Fruit fly (Drosophila melanogaster) whole organism, embryonic: Measurements from ENCODE around the gene CG12448.

Experiments
- Atf6 ChIP-seq: fragments of 200-800 bp; sonication (Bioruptor generic); IDR thresholded peaks from 2 replicates; pipeline ENCODE4 v1.3.6; 2022; ENCODE audit warnings: missing biosample characterization, missing genetic modification characterization
- Blimp-1 ChIP-seq: fragments of 200-800 bp; sonication (Bioruptor generic); optimal IDR thresholded peaks from 3 replicates; lab custom pipeline; 2018; ENCODE audit warnings: missing biosample characterization, missing genetic modification characterization, mild to moderate bottlenecking, moderate library complexity, missing genetic modification reagents
- CG12104 ChIP-seq: fragments of 200-800 bp; sonication (Bioruptor generic); optimal IDR thresholded peaks from 3 replicates; lab custom pipeline; 2016; ENCODE audit warnings: missing biosample characterization, missing genetic modification characterization
- CG12391 ChIP-seq: fragments of 200-800 bp; sonication (Bioruptor generic); optimal IDR thresholded peaks from 3 replicates; lab custom pipeline; 2018; ENCODE audit warnings: missing biosample characterization, mild to moderate bottlenecking, missing genetic modification characterization, moderate library complexity
- CG12769 ChIP-seq: fragments of 200-800 bp; sonication (Bioruptor generic); optimal IDR thresholded peaks from 2 replicates; lab custom pipeline; 2019; ENCODE audit warnings: missing biosample characterization, mild to moderate bottlenecking, missing genetic modification characterization, moderate library complexity
- CG15073 ChIP-seq: fragments of 200-800 bp; sonication (Bioruptor generic); optimal IDR thresholded peaks from 2 replicates; lab custom pipeline; 2016; ENCODE audit warnings: missing biosample characterization, missing genetic modification characterization
- CG15269 ChIP-seq: fragments of 200-800 bp; sonication (Bioruptor generic); optimal IDR thresholded peaks from 2 replicates; lab custom pipeline; 2018; ENCODE audit warnings: missing biosample characterization, mild to moderate bottlenecking, missing genetic modification characterization, moderate library complexity
- CG1602 ChIP-seq: fragments of 200-800 bp; sonication (Bioruptor generic); optimal IDR thresholded peaks from 3 replicates; lab custom pipeline; 2016; ENCODE audit warnings: missing biosample characterization, missing genetic modification characterization
- CG16815 ChIP-seq: fragments of 200-800 bp; sonication (Bioruptor generic); optimal IDR thresholded peaks from 3 replicates; lab custom pipeline; 2017; ENCODE audit warnings: missing biosample characterization, mild to moderate bottlenecking, missing genetic modification characterization
- CG17385 ChIP-seq: fragments of 200-800 bp; sonication (Bioruptor generic); optimal IDR thresholded peaks from 3 replicates; lab custom pipeline; 2018; ENCODE audit warnings: missing biosample characterization, mild to moderate bottlenecking, missing genetic modification characterization
- CG17802 ChIP-seq: fragments of 200-800 bp; sonication (Bioruptor generic); optimal IDR thresholded peaks from 2 replicates; lab custom pipeline; 2018; ENCODE audit warnings: missing biosample characterization, mild to moderate bottlenecking, missing genetic modification characterization, moderate library complexity
- CG18619 ChIP-seq: fragments of 200-800 bp; sonication (Bioruptor generic); optimal IDR thresholded peaks from 3 replicates; lab custom pipeline; 2017; ENCODE audit warnings: missing biosample characterization, mild to moderate bottlenecking, missing genetic modification characterization
- CG2116 ChIP-seq: fragments of 200-800 bp; sonication (Bioruptor generic); optimal IDR thresholded peaks from 3 replicates; lab custom pipeline; 2018; ENCODE audit warnings: missing biosample characterization, mild to moderate bottlenecking, missing genetic modification characterization
- CG2120 ChIP-seq: fragments of 200-800 bp; sonication (Bioruptor generic); optimal IDR thresholded peaks from 3 replicates; lab custom pipeline; 2016; ENCODE audit warnings: missing biosample characterization, missing genetic modification characterization
- CG2202 ChIP-seq: fragments of 200-800 bp; sonication (Bioruptor generic); optimal IDR thresholded peaks from 2 replicates; lab custom pipeline; 2018; ENCODE audit warnings: missing biosample characterization, mild to moderate bottlenecking, missing genetic modification characterization
- CG30020 ChIP-seq: fragments of 200-800 bp; optimal IDR thresholded peaks from 2 replicates; lab custom pipeline; 2019; ENCODE audit warnings: missing biosample characterization, mild to moderate bottlenecking, missing genetic modification characterization, moderate library complexity
- CG4707 ChIP-seq: fragments of 200-800 bp; sonication (Bioruptor generic); optimal IDR thresholded peaks from 2 replicates; lab custom pipeline; 2018; ENCODE audit warnings: missing biosample characterization, mild to moderate bottlenecking, missing genetic modification characterization, moderate library complexity
- CG6689 ChIP-seq: fragments of 200-800 bp; sonication (Bioruptor generic); IDR thresholded peaks from 2 replicates; pipeline ENCODE4 v1.3.6; 2022; ENCODE audit warnings: missing biosample characterization, missing genetic modification characterization
- CG9437 ChIP-seq: fragments of 200-800 bp; sonication (Bioruptor generic); optimal IDR thresholded peaks from 2 replicates; lab custom pipeline; 2018; ENCODE audit warnings: missing biosample characterization, mild to moderate bottlenecking, missing genetic modification characterization
- CG9932 ChIP-seq: fragments of 200-800 bp; sonication (Bioruptor generic); IDR thresholded peaks from 2 replicates; pipeline ENCODE4 v1.3.6; 2022; ENCODE audit warnings: missing biosample characterization, missing genetic modification characterization
- D19B ChIP-seq: fragments of 200-800 bp; sonication (Bioruptor generic); optimal IDR thresholded peaks from 2 replicates; lab custom pipeline; 2017; ENCODE audit warnings: missing biosample characterization, mild to moderate bottlenecking, missing genetic modification characterization
- Dip3 ChIP-seq: fragments of 200-800 bp; sonication (Bioruptor generic); optimal IDR thresholded peaks from 3 replicates; lab custom pipeline; 2016; ENCODE audit warnings: missing biosample characterization, missing genetic modification characterization
- E2f1 ChIP-seq: fragments of 200-800 bp; sonication (Bioruptor generic); IDR thresholded peaks from 2 replicates; pipeline ENCODE4 v1.3.6; 2022; ENCODE audit warnings: missing biosample characterization, missing genetic modification characterization
- Eip74EF ChIP-seq, 2 experiments: fragments of 200-800 bp in 1 of 2; fragments of >200 bp in 1 of 2; sonication (Bioruptor generic) in 1 of 2; optimal IDR thresholded peaks; 2 replicates each; lab custom pipeline; 2017 to 2019; ENCODE audit warnings: missing biosample characterization in 2 of 2, missing genetic modification characterization in 2 of 2, mild to moderate bottlenecking in 1 of 2, moderate library complexity in 1 of 2
- HLHmδ ChIP-seq: fragments of 200-800 bp; sonication (Bioruptor generic); optimal IDR thresholded peaks from 2 replicates; lab custom pipeline; 2018; ENCODE audit warnings: missing biosample characterization, mild to moderate bottlenecking, missing genetic modification characterization, moderate library complexity
- Hmr ChIP-seq: fragments of 200-800 bp; sonication (Bioruptor generic); optimal IDR thresholded peaks from 3 replicates; lab custom pipeline; 2017; ENCODE audit warnings: mild to moderate bottlenecking, missing biosample characterization, missing genetic modification reagents, missing genetic modification characterization
- Max ChIP-seq: fragments of 200-800 bp; sonication (Bioruptor generic); optimal IDR thresholded peaks from 2 replicates; lab custom pipeline; 2016; ENCODE audit warnings: missing biosample characterization, mild to moderate bottlenecking, missing genetic modification characterization
- NC2β ChIP-seq: fragments of 200-800 bp; sonication (Bioruptor generic); optimal IDR thresholded peaks from 2 replicates; lab custom pipeline; 2016; ENCODE audit warnings: missing biosample characterization, missing genetic modification characterization
- Oaz ChIP-seq: fragments of 200-800 bp; sonication (Bioruptor generic); IDR thresholded peaks from 2 replicates; pipeline ENCODE4 v1.3.6; 2022; ENCODE audit warnings: missing biosample characterization, missing genetic modification characterization
- Sox102F ChIP-seq: fragments of 200-800 bp; sonication (Bioruptor generic); optimal IDR thresholded peaks from 2 replicates; lab custom pipeline; 2018; ENCODE audit warnings: missing biosample characterization, mild to moderate bottlenecking, missing genetic modification characterization, moderate library complexity
- Trl ChIP-seq, 3 experiments: fragments of >200 bp in 2 of 3; fragments of 200-800 bp in 1 of 3; sonication (Bioruptor generic) in 1 of 3; optimal IDR thresholded peaks; 2 replicates in 1 of 3; 3 replicates in 2 of 3; lab custom pipeline; 2016 to 2017; ENCODE audit warnings: missing biosample characterization in 1 of 3, missing genetic modification characterization in 1 of 3
- YL-1 ChIP-seq: fragments of 200-800 bp; sonication (Bioruptor generic); optimal IDR thresholded peaks from 3 replicates; lab custom pipeline; 2017; ENCODE audit warnings: missing biosample characterization, mild to moderate bottlenecking, missing genetic modification characterization
- az2 ChIP-seq: fragments of 200-800 bp; sonication (Bioruptor generic); optimal IDR thresholded peaks from 3 replicates; lab custom pipeline; 2016; ENCODE audit warnings: missing biosample characterization, missing genetic modification characterization
- bigmax ChIP-seq: fragments of 200-800 bp; sonication (Bioruptor generic); optimal IDR thresholded peaks from 2 replicates; lab custom pipeline; 2018; ENCODE audit warnings: missing biosample characterization, mild to moderate bottlenecking, missing genetic modification characterization
- her ChIP-seq: fragments of 200-800 bp; sonication (Bioruptor generic); optimal IDR thresholded peaks from 2 replicates; lab custom pipeline; 2016; ENCODE audit warnings: missing biosample characterization, missing genetic modification characterization
- jing ChIP-seq: fragments of 200-800 bp; sonication (Bioruptor generic); optimal IDR thresholded peaks from 2 replicates; lab custom pipeline; 2018; ENCODE audit warnings: missing biosample characterization, mild to moderate bottlenecking, missing genetic modification characterization
- luna ChIP-seq: fragments of 200-800 bp; sonication (Bioruptor generic); optimal IDR thresholded peaks from 2 replicates; lab custom pipeline; 2016; ENCODE audit warnings: missing biosample characterization, missing genetic modification characterization
- mam ChIP-seq: fragments of 200-800 bp; sonication (Bioruptor generic); optimal IDR thresholded peaks from 3 replicates; lab custom pipeline; 2016; ENCODE audit warnings: missing biosample characterization, missing genetic modification characterization
- nerfin-2 ChIP-seq: fragments of 200-800 bp; sonication (Bioruptor generic); IDR thresholded peaks from 2 replicates; pipeline ENCODE4 v1.3.6; 2022; ENCODE audit warnings: missing biosample characterization, missing genetic modification characterization; ENCODE audit not compliant: partially characterized antibody
- pho ChIP-seq: fragments of 200-800 bp; sonication (Bioruptor generic); optimal IDR thresholded peaks from 2 replicates; lab custom pipeline; 2016; ENCODE audit warnings: missing biosample characterization, missing genetic modification characterization
- slou ChIP-seq: fragments of 200-800 bp; sonication (Bioruptor generic); optimal IDR thresholded peaks from 3 replicates; lab custom pipeline; 2016; ENCODE audit warnings: missing biosample characterization, missing genetic modification characterization
- stc ChIP-seq: fragments of 200-800 bp; sonication (Bioruptor generic); IDR thresholded peaks from 2 replicates; pipeline ENCODE4 v1.3.6; 2022; ENCODE audit warnings: missing biosample characterization, missing genetic modification characterization
- tgo ChIP-seq: fragments of 200-800 bp; sonication (Bioruptor generic); IDR thresholded peaks from 3 replicates; pipeline ENCODE4 v1.3.6; 2022; ENCODE audit warnings: missing biosample characterization, missing genetic modification characterization
- tna ChIP-seq: fragments of 200-800 bp; sonication (Bioruptor generic); IDR thresholded peaks from 2 replicates; pipeline ENCODE4 v1.3.6; 2022; ENCODE audit warnings: missing biosample characterization, missing genetic modification characterization; ENCODE audit not compliant: partially characterized antibody
- ttk ChIP-seq: fragments of 200-800 bp; sonication (Bioruptor generic); IDR thresholded peaks from 2 replicates; pipeline ENCODE4 v2.1.2; 2022; ENCODE audit warnings: missing biosample characterization, missing genetic modification characterization
- vfl ChIP-seq: fragments of 200-800 bp; sonication (Bioruptor generic); optimal IDR thresholded peaks from 2 replicates; lab custom pipeline; 2016; ENCODE audit warnings: missing biosample characterization, missing genetic modification characterization

Gene CG12448

dm6 chr2L:15912008-15912900, 29.0 kb upstream of the CG12448 start (continued):
- TF ChIP-seq E2f1 (peak; percentile 92), tna (GFP tag; lab: Robert Waterston, UW) (no peak; the same call in 1 of the 2 replicates), YL-1 (GFP tag; lab: Kevin White, UChicago) (peak; percentile 84), ttk (peak; percentile 84), NC2β (no peak), CG17385 (GFP tag; lab: Kevin White, UChicago) (peak; percentile 89), mam (GFP tag; lab: Kevin White, UChicago) (peak; percentile 60), CG17802 (peak; percentile 49), CG4707 (GFP tag; lab: Kevin White, UChicago) (peak; percentile 88), CG15269 (tag; lab: Kevin White, UChicago) (peak; percentile 97), luna (no peak), Blimp-1 (GFP tag; lab: Kevin White, UChicago) (no peak), CG12104 (GFP tag; lab: Kevin White, UChicago) (peak; percentile 88), CG1602 (GFP tag; lab: Kevin White, UChicago) (peak; percentile 96), Max (peak; percentile 82), Oaz (GFP tag; lab: Robert Waterston, UW) (peak; percentile 75), slou (peak; percentile 78), vfl (GFP tag; lab: Kevin White, UChicago) (no peak), CG2120 (GFP tag; lab: Kevin White, UChicago) (peak; percentile 82), her (GFP tag; lab: Kevin White, UChicago) (peak; percentile 17), CG2116 (GFP tag; lab: Kevin White, UChicago) (peak; percentile 73), D19B (GFP tag; lab: Kevin White, UChicago) (peak; percentile 87), Atf6 (GFP tag; lab: Robert Waterston, UW) (peak; percentile 92), Sox102F (peak; percentile 91)

dm6 chr2L:15912901-15913673, 28.2 kb upstream of the CG12448 start:
- TF ChIP-seq CG12769 (tag; lab: Kevin White, UChicago) (peak; percentile 99), tgo (peak; percentile 56; the same call in 2 of the 3 replicates), Eip74EF (GFP tag; optimal IDR thresholded peaks at IDR 0.05; lab: Kevin White, UChicago) (peak in 1 of 2 experiments; percentile 84), CG6689 (GFP tag; lab: Robert Waterston, UW) (peak; percentile 77), jing (peak; percentile 2), CG9932 (GFP tag; lab: Robert Waterston, UW) (peak; percentile 5; the same call in 1 of the 2 replicates), CG9437 (GFP tag; lab: Kevin White, UChicago) (peak; percentile 88), stc (GFP tag; lab: Robert Waterston, UW) (no peak; the same call in 1 of the 2 replicates), az2 (peak; percentile 63), CG12391 (peak; percentile 83), CG30020 (tag; lab: Kevin White, UChicago) (peak; percentile 63), Hmr (GFP tag; lab: Kevin White, UChicago) (peak; percentile 57), HLHmδ (GFP tag; lab: Kevin White, UChicago) (peak; percentile 50), pho (GFP tag; lab: Kevin White, UChicago) (peak; percentile 26), CG2202 (tag; lab: Kevin White, UChicago) (peak; percentile 42), Dip3 (GFP tag; lab: Kevin White, UChicago) (no peak), CG15073 (GFP tag; lab: Kevin White, UChicago) (no peak), Trl (optimal IDR thresholded peaks at IDR 0.05; lab: Kevin White, UChicago) (peak in 1 of 2 experiments; percentile 4), Trl (GFP tag; optimal IDR thresholded peaks at IDR 0.05; lab: Kevin White, UChicago) (no peak), CG16815 (GFP tag; lab: Kevin White, UChicago) (peak; percentile 48), nerfin-2 (GFP tag; lab: Robert Waterston, UW) (no peak), CG18619 (GFP tag; lab: Kevin White, UChicago) (peak; percentile 85), bigmax (GFP tag; lab: Kevin White, UChicago) (peak; percentile 0)
